Fruit fly (Drosophila melanogaster) whole organism, adult: Measurements from ENCODE around the gene wda.

Experiments used
- CG1620 ChIP-seq: fragments of 200-800 bp; sonication (Bioruptor generic); optimal IDR thresholded peaks from 2 replicates; lab custom pipeline; 2016; ENCODE audit warnings: missing biosample characterization, missing genetic modification characterization
- CG5204 ChIP-seq: fragments of 200-800 bp; sonication (Bioruptor generic); optimal IDR thresholded peaks from 2 replicates; lab custom pipeline; 2016; ENCODE audit warnings: missing biosample characterization, missing genetic modification characterization
- CG7101 ChIP-seq: fragments of 200-800 bp; sonication (Bioruptor generic); optimal IDR thresholded peaks from 2 replicates; lab custom pipeline; 2018; ENCODE audit warnings: missing biosample characterization, mild to moderate bottlenecking, missing genetic modification characterization, moderate library complexity
- Clk ChIP-seq: fragments of 200-800 bp; sonication (Bioruptor generic); optimal IDR thresholded peaks from 2 replicates; lab custom pipeline; 2017; ENCODE audit warnings: missing biosample characterization, missing genetic modification characterization
- Crg-1 ChIP-seq: fragments of 200-800 bp; sonication (Bioruptor generic); optimal IDR thresholded peaks from 2 replicates; lab custom pipeline; 2016; ENCODE audit warnings: missing biosample characterization, missing genetic modification characterization
- Hr96 ChIP-seq: fragments of 200-800 bp; sonication (Bioruptor generic); optimal IDR thresholded peaks from 2 replicates; lab custom pipeline; 2016; ENCODE audit warnings: missing biosample characterization, missing genetic modification characterization
- bab1 ChIP-seq: fragments of 200-800 bp; sonication (Bioruptor generic); optimal IDR thresholded peaks from 3 replicates; lab custom pipeline; 2019; ENCODE audit warnings: missing biosample characterization, mild to moderate bottlenecking, missing genetic modification characterization, moderate library complexity
- cic ChIP-seq: fragments of 200-800 bp; sonication (Bioruptor generic); optimal IDR thresholded peaks from 2 replicates; lab custom pipeline; 2017; ENCODE audit warnings: missing biosample characterization, mild to moderate bottlenecking, missing genetic modification characterization, moderate library complexity
- cnc ChIP-seq, 2 experiments: fragments of >200 bp; optimal IDR thresholded peaks; 2 replicates each; lab custom pipeline; 2017
- kay ChIP-seq: fragments of 200-800 bp; sonication (Bioruptor generic); peaks from one replicate; lab custom pipeline; 2016; ENCODE audit warnings: missing biosample characterization, missing genetic modification characterization, borderline replicate concordance
- ovo ChIP-seq: fragments of 200-800 bp; sonication (Bioruptor generic); optimal IDR thresholded peaks from 2 replicates; lab custom pipeline; 2016; ENCODE audit warnings: missing biosample characterization, missing genetic modification characterization
- pad ChIP-seq: fragments of 200-800 bp; sonication (Bioruptor generic); optimal IDR thresholded peaks from 3 replicates; lab custom pipeline; 2017; ENCODE audit warnings: missing biosample characterization, missing genetic modification characterization, mild to moderate bottlenecking, moderate library complexity, missing genetic modification reagents
- toe ChIP-seq: fragments of 200-800 bp; sonication (Bioruptor generic); optimal IDR thresholded peaks from 2 replicates; lab custom pipeline; 2016; ENCODE audit warnings: missing biosample characterization, missing genetic modification characterization

DNA sequence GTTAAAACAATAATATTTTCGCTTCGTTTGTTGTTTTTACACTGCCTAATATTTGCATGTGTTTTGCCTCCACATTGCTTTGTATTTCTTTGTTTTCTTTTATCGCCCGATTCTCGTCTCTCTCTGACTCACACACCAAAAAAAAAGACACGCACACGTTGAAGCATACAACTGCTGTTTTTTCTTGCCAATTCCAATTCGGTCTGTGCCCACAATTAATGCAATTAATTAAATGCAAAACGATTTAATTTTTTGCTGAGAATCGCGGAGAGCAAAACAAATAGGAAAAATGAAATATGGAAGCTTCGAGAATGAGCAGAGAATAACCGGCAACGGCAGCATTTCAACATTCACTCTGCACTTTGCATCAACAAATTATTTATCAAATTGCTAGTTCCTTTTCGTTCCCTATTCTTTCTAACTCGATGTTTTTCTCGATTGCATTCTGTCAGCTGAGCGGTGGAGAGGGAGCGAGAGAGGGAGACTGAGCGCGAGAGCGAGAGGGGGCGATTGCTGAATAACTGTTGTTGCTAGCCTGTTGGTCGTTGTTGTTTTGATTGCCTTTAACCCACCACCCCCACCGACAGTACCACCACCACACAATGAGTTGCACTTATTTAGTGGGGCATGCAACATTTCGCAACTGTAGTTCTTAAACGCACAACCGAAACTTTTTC lies 36.7 kb downstream of the wda start:
- TF ChIP-seq toe (GFP tag; lab: Kevin White, UChicago) (no peak), Clk (GFP tag; lab: Kevin White, UChicago) (no peak), pad (peak; percentile 70), ovo (GFP tag; lab: Kevin White, UChicago) (no peak), kay (GFP tag; lab: Kevin White, UChicago) (peak; percentile 98), Crg-1 (GFP tag; lab: Kevin White, UChicago) (no peak), cic (no peak), CG1620 (GFP tag; lab: Kevin White, UChicago) (no peak), CG5204 (GFP tag; lab: Kevin White, UChicago) (no peak), Hr96 (no peak), CG7101 (tag; lab: Kevin White, UChicago) (no peak), cnc (optimal IDR thresholded peaks at IDR 0.05; lab: Kevin White, UChicago) (peak; percentile 26 to 53), bab1 (no peak)
